Fruit fly (Drosophila melanogaster) whole organism, pupa: ENCODE results near the gene CG17472.

ENCODE experiments used
- CG10348 ChIP-seq: fragments of 200-800 bp; sonication (Bioruptor generic); IDR thresholded peaks from 2 replicates; pipeline ENCODE4 v1.3.6; 2022; ENCODE audit warnings: missing biosample characterization, missing genetic modification characterization
- CG12605 ChIP-seq: fragments of 200-800 bp; sonication (Bioruptor generic); IDR thresholded peaks from 2 replicates; pipeline ENCODE4 v1.3.6; 2022; ENCODE audit warnings: missing biosample characterization, missing genetic modification characterization
- CG13204 ChIP-seq: fragments of 200-800 bp; sonication (Bioruptor generic); optimal IDR thresholded peaks from 2 replicates; lab custom pipeline; 2018; ENCODE audit warnings: missing biosample characterization, mild to moderate bottlenecking, missing genetic modification characterization, moderate library complexity
- CG14655 ChIP-seq: fragments of 200-800 bp; sonication (Bioruptor generic); optimal IDR thresholded peaks from 3 replicates; lab custom pipeline; 2017; ENCODE audit warnings: mild to moderate bottlenecking, missing biosample characterization, missing genetic modification reagents, missing genetic modification characterization
- CG15710 ChIP-seq: fragments of 200-800 bp; sonication (Bioruptor generic); optimal IDR thresholded peaks from 2 replicates; lab custom pipeline; 2018; ENCODE audit warnings: missing biosample characterization, mild to moderate bottlenecking, missing genetic modification characterization, moderate library complexity
- CG17806 ChIP-seq: fragments of 200-800 bp; sonication (Bioruptor generic); optimal IDR thresholded peaks from 2 replicates; lab custom pipeline; 2018; ENCODE audit warnings: missing biosample characterization, mild to moderate bottlenecking, missing genetic modification characterization, moderate library complexity
- CG32121 ChIP-seq: fragments of 200-800 bp; sonication (Bioruptor generic); IDR thresholded peaks from 2 replicates; pipeline ENCODE4 v1.3.6; 2022; ENCODE audit warnings: missing biosample characterization, missing genetic modification characterization
- CG34367 ChIP-seq: fragments of 200-800 bp; sonication (Bioruptor generic); optimal IDR thresholded peaks from 2 replicates; lab custom pipeline; 2018; ENCODE audit warnings: missing biosample characterization, mild to moderate bottlenecking, missing genetic modification characterization
- CG4496 ChIP-seq: fragments of 200-800 bp; sonication (Bioruptor generic); IDR thresholded peaks from 3 replicates; pipeline ENCODE4 v1.3.6; 2022; ENCODE audit warnings: missing biosample characterization, missing genetic modification characterization
- CG8159 ChIP-seq: fragments of 200-800 bp; sonication (Bioruptor generic); optimal IDR thresholded peaks from 3 replicates; lab custom pipeline; 2018; ENCODE audit warnings: missing biosample characterization, mild to moderate bottlenecking, missing genetic modification characterization, moderate library complexity
- CG8301 ChIP-seq: fragments of 200-800 bp; sonication (Bioruptor generic); optimal IDR thresholded peaks from 2 replicates; lab custom pipeline; 2018; ENCODE audit warnings: missing biosample characterization, mild to moderate bottlenecking, missing genetic modification characterization
- CG9948 ChIP-seq: fragments of 200-800 bp; sonication (Bioruptor generic); optimal IDR thresholded peaks from 2 replicates; lab custom pipeline; 2018; ENCODE audit warnings: missing biosample characterization, mild to moderate bottlenecking, missing genetic modification characterization, moderate library complexity
- D1 ChIP-seq: fragments of 200-800 bp; sonication (Bioruptor generic); optimal IDR thresholded peaks from 2 replicates; lab custom pipeline; 2018; ENCODE audit warnings: missing biosample characterization, mild to moderate bottlenecking, missing genetic modification characterization, moderate library complexity
- EcR ChIP-seq: fragments of 200-800 bp; sonication (Bioruptor generic); optimal IDR thresholded peaks from 3 replicates; lab custom pipeline; 2019; ENCODE audit warnings: missing biosample characterization, missing genetic modification characterization, mild to moderate bottlenecking, moderate library complexity, missing genetic modification reagents
- Ets98B ChIP-seq: fragments of 200-800 bp; sonication (Bioruptor generic); IDR thresholded peaks from 2 replicates; pipeline ENCODE4 v1.3.6; 2022; ENCODE audit warnings: missing biosample characterization, missing genetic modification characterization
- Pif1A ChIP-seq: fragments of 200-800 bp; sonication (Bioruptor generic); optimal IDR thresholded peaks from 3 replicates; lab custom pipeline; 2016; ENCODE audit warnings: missing biosample characterization, missing genetic modification characterization
- Pif1B ChIP-seq: fragments of 200-800 bp; sonication (Bioruptor generic); optimal IDR thresholded peaks from 3 replicates; lab custom pipeline; 2016; ENCODE audit warnings: missing biosample characterization, missing genetic modification characterization
- Snoo ChIP-seq: fragments of 200-800 bp; sonication (Bioruptor generic); optimal IDR thresholded peaks from 3 replicates; lab custom pipeline; 2017; ENCODE audit warnings: missing biosample characterization, mild to moderate bottlenecking, missing genetic modification characterization, inconsistent platforms
- fd96Ca ChIP-seq: fragments of 200-800 bp; sonication (Bioruptor generic); IDR thresholded peaks from 3 replicates; pipeline ENCODE4 v1.3.6; 2022; ENCODE audit warnings: missing biosample characterization, missing genetic modification characterization
- gl ChIP-seq: fragments of 200-800 bp; sonication (Bioruptor generic); optimal IDR thresholded peaks from 2 replicates; lab custom pipeline; 2018; ENCODE audit warnings: missing biosample characterization, mild to moderate bottlenecking, missing genetic modification characterization
- rn ChIP-seq: fragments of 200-800 bp; sonication (Bioruptor generic); IDR thresholded peaks from 2 replicates; pipeline ENCODE4 v1.3.6; 2022; ENCODE audit warnings: missing biosample characterization, missing genetic modification characterization

Gene CG17472

DNA sequence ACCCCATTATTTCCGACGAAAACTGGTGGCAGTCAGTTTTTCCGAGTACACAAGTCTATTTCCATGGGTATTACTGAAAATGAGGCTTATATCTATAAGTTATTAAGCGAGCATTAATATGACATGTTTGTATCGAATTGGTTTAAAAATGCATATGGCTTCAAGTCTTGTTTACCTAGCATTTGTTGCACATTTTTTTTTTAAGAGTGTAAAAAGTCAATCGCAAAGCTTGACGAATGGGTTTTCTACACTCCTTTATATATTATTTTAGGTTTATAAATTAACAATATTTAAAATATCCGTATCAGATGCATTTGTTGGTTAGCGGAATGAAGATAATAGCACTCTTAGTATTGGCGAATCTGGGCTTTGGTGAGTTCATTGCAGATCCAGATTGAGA lies 5.5 kb downstream of the CG17472 start, which contains the start of gene CG31680:
Gene CG31680 (plus strand): TSS at position 301 of the 400 bp plus-strand sequence.
- TF ChIP-seq CG15710 (tag; lab: Kevin White, UChicago) (no peak), CG8159 (no peak), CG12605 (GFP tag; lab: Robert Waterston, UW) (no peak), CG34367 (tag; lab: Kevin White, UChicago) (no peak)

DNA sequence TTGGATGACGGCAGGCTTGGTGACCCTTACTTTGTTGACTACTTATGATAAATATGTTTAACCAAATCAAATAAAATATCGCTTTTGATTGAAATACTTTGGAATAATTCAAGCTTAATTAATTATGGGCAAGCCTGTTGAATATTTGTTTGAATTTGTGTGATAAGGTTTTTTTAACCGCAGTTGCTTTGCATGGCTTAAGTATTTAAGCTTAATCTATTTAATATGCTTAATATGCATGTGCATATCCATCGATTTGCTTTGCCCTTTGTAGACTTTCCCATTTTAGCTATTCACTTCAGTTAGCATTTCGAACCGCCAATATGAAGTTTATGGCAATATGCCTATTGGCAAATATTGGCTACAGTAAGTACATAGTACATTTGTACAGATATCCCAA lies 6.3 kb downstream of the CG17472 start, which contains the start of gene Sfp38D:
Gene Sfp38D (plus strand): TSS at position 301 of the 400 bp plus-strand sequence.
- TF ChIP-seq CG15710 (tag; lab: Kevin White, UChicago) (no peak), CG17806 (tag; lab: Kevin White, UChicago) (no peak), Ets98B (no peak), CG32121 (GFP tag; lab: Robert Waterston, UW) (no peak), CG14655 (GFP tag; lab: Kevin White, UChicago) (no peak), CG4496 (GFP tag; lab: Robert Waterston, UW) (no peak), CG8301 (tag; lab: Kevin White, UChicago) (no peak), CG8159 (no peak), rn (no peak), fd96Ca (GFP tag; lab: Robert Waterston, UW) (no peak), CG13204 (GFP tag; lab: Kevin White, UChicago) (no peak), gl (tag; lab: Kevin White, UChicago) (no peak), CG9948 (tag; lab: Kevin White, UChicago) (no peak), CG12605 (GFP tag; lab: Robert Waterston, UW) (no peak), Pif1A (GFP tag; lab: Kevin White, UChicago) (no peak), CG34367 (tag; lab: Kevin White, UChicago) (no peak), D1 (no peak), Pif1B (GFP tag; lab: Kevin White, UChicago) (no peak), CG10348 (GFP tag; lab: Robert Waterston, UW) (no peak), Snoo (tag; lab: Kevin White, UChicago) (no peak)

- no peak for TF ChIP-seq fd96Ca (GFP tag; lab: Robert Waterston, UW)
- TF ChIP-seq CG13204 (GFP tag; lab: Kevin White, UChicago): no peak
These were observed 8.8 kb downstream of the CG17472 start, which contains the start of gene CG17470 for dm6 chr2L:20643144-20643543. Gene CG17470 (minus strand): TSS chr2L:20643244.

DNA sequence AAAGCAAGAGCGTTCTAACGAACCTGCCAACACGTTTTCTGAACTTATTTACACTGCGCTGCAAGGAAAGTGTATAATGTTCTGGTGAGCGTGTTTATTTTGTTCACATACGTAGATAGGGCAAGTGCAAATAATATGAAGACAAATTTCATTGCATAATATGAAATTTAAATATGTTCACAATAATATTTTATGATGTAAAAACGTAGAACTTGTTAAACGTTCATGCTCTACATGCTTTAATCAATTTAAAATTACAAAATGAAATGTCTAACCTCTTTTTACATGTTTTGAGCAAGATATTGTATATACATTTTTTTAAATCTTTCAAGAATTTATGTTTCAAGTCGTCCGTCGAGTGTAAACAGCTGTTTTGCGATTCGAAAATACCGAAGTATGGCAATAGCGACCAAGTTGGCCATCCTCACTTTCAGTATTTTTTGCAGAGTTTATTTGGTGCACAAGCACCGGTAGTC lies 11.1 kb downstream of the CG17472 start, which contains the start of the genes phr6-4 and CG2608:
Gene phr6-4 (minus strand): TSS at position 398 of the 476 bp plus-strand sequence.
Gene CG2608 (plus strand): TSS at position 429 of the 476 bp plus-strand sequence.
- TF ChIP-seq CG34367 (tag; lab: Kevin White, UChicago) (peak; percentile 95), CG17806 (tag; lab: Kevin White, UChicago) (peak; percentile 94), D1 (peak; percentile 92), gl (tag; lab: Kevin White, UChicago) (peak; percentile 84), fd96Ca (GFP tag; lab: Robert Waterston, UW) (peak; percentile 66; the same call in 1 of the 3 replicates), CG8159 (peak; percentile 96), Pif1B (GFP tag; lab: Kevin White, UChicago) (peak; percentile 91), CG13204 (GFP tag; lab: Kevin White, UChicago) (no peak), CG14655 (GFP tag; lab: Kevin White, UChicago) (peak; percentile 96), EcR (peak; percentile 15), CG10348 (GFP tag; lab: Robert Waterston, UW) (no peak), CG12605 (GFP tag; lab: Robert Waterston, UW) (peak; percentile 83), CG8301 (tag; lab: Kevin White, UChicago) (peak; percentile 95), CG15710 (tag; lab: Kevin White, UChicago) (peak; percentile 95), Pif1A (GFP tag; lab: Kevin White, UChicago) (peak; percentile 94), CG32121 (GFP tag; lab: Robert Waterston, UW) (peak; percentile 88), CG9948 (tag; lab: Kevin White, UChicago) (peak; percentile 96), Snoo (tag; lab: Kevin White, UChicago) (peak; percentile 91), Ets98B (peak; percentile 83), rn (peak; percentile 83), CG4496 (GFP tag; lab: Robert Waterston, UW) (peak; percentile 89)

- TF ChIP-seq CG4496 (GFP tag; lab: Robert Waterston, UW): no peak
- TF ChIP-seq CG34367 (tag; lab: Kevin White, UChicago): no peak
These were observed 13.1 kb downstream of the CG17472 start for dm6 chr2L:20647240-20647908.

DNA sequence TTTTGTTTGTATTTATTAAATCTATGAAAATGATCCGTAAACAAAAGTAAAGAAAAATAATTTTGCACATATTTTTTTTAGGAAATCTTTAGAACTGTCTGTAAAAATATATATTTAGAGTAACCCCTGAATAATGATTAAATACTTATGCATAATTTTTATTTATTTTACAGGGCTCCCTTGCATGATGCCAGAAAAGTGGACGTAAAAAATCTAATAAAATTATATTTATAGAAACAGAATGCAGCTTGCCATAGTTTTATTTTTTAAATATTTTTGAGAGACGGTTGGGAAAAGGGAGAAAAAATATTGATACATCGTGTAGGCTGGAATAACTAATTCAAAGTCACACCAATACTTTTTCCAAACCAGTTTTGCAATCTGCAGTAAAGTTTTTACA lies 14.3 kb downstream of the CG17472 start, which contains the start of gene CG18810:
Gene CG18810 (plus strand): TSS at position 301 of the 400 bp plus-strand sequence.
- no peak for TF ChIP-seq Snoo (tag; lab: Kevin White, UChicago)
- no peak for TF ChIP-seq CG32121 (GFP tag; lab: Robert Waterston, UW)
- TF ChIP-seq CG34367 (tag; lab: Kevin White, UChicago): no peak
- TF ChIP-seq CG13204 (GFP tag; lab: Kevin White, UChicago): no peak
- no peak for TF ChIP-seq CG14655 (GFP tag; lab: Kevin White, UChicago)
- no peak for TF ChIP-seq CG17806 (tag; lab: Kevin White, UChicago)
- no peak for TF ChIP-seq fd96Ca (GFP tag; lab: Robert Waterston, UW)
